Fruit fly (Drosophila melanogaster) S2 (cell line): ENCODE measurements around the gene Nt5a.

Experiments
- CG8478 ChIP-seq: fragments of >200 bp; optimal IDR thresholded peaks from 2 replicates; lab custom pipeline; 2018
- CTCF ChIP-seq, 2 experiments: fragments of >200 bp; optimal IDR thresholded peaks; 2 replicates each; lab custom pipeline; 2018

- TF ChIP-seq CTCF (optimal IDR thresholded peaks at IDR 0.05; lab: Kevin White, UChicago) = no peak
- no peak for TF ChIP-seq CG8478 (lab: Kevin White, UChicago)
Observed at dm6 chr3L:1350924-1351215, 43.7 kb upstream of the Nt5a start, which contains the start of gene CG9166.
